Fruit fly (Drosophila melanogaster) whole organism, embryonic: ENCODE data around the gene sbr.

Experiments
- Atf-2 ChIP-seq: fragments of 200-800 bp; sonication (Bioruptor generic); optimal IDR thresholded peaks from 2 replicates; lab custom pipeline; 2016; ENCODE audit warnings: missing biosample characterization, missing genetic modification characterization
- CG10147 ChIP-seq: fragments of 200-800 bp; sonication (Bioruptor generic); optimal IDR thresholded peaks from 2 replicates; lab custom pipeline; 2019; ENCODE audit warnings: missing biosample characterization, mild to moderate bottlenecking, missing genetic modification characterization, moderate library complexity
- CG11695 ChIP-seq: fragments of 200-800 bp; sonication (Bioruptor generic); IDR thresholded peaks from 3 replicates; pipeline ENCODE4 v1.3.6; 2022; ENCODE audit warnings: missing biosample characterization, missing genetic modification characterization
- CG12236 ChIP-seq: fragments of 200-800 bp; sonication (Bioruptor generic); optimal IDR thresholded peaks from 2 replicates; lab custom pipeline; 2016; ENCODE audit warnings: missing biosample characterization, missing genetic modification characterization
- CG12744 ChIP-seq: fragments of 200-800 bp; sonication (Bioruptor generic); optimal IDR thresholded peaks from 2 replicates; lab custom pipeline; 2016; ENCODE audit warnings: missing biosample characterization, missing genetic modification characterization
- CG13287 ChIP-seq: fragments of 200-800 bp; sonication (Bioruptor generic); IDR thresholded peaks from 2 replicates; pipeline ENCODE4 v1.3.6; 2022; ENCODE audit warnings: missing biosample characterization, missing genetic modification characterization; ENCODE audit not compliant: partially characterized antibody
- CG14014 ChIP-seq: fragments of 200-800 bp; sonication (Bioruptor generic); IDR thresholded peaks from 2 replicates; pipeline ENCODE4 v1.3.6; 2022; ENCODE audit warnings: missing biosample characterization, missing genetic modification characterization
- CG14441 ChIP-seq: fragments of 200-800 bp; sonication (Bioruptor generic); IDR thresholded peaks from 2 replicates; pipeline ENCODE4 v1.3.6; 2022; ENCODE audit warnings: missing biosample characterization, missing genetic modification characterization
- CG14860 ChIP-seq: fragments of 200-800 bp; sonication (Bioruptor generic); IDR thresholded peaks from 3 replicates; pipeline ENCODE4 v1.3.6; 2022; ENCODE audit warnings: missing biosample characterization, missing genetic modification characterization; ENCODE audit not compliant: partially characterized antibody
- CG15479 ChIP-seq: fragments of 200-800 bp; sonication (Bioruptor generic); optimal IDR thresholded peaks from 3 replicates; lab custom pipeline; 2019; ENCODE audit warnings: missing biosample characterization, mild to moderate bottlenecking, missing genetic modification characterization, moderate library complexity
- CG15601 ChIP-seq: fragments of 200-800 bp; sonication (Bioruptor generic); optimal IDR thresholded peaks from 3 replicates; lab custom pipeline; 2019; ENCODE audit warnings: missing biosample characterization, mild to moderate bottlenecking, missing genetic modification characterization, moderate library complexity
- CG18011 ChIP-seq: fragments of 200-800 bp; sonication (Bioruptor generic); optimal IDR thresholded peaks from 2 replicates; lab custom pipeline; 2017; ENCODE audit warnings: missing biosample characterization, missing genetic modification characterization, mild to moderate bottlenecking, moderate library complexity, missing genotype
- CG18599 ChIP-seq: fragments of 200-800 bp; sonication (Bioruptor generic); optimal IDR thresholded peaks from 3 replicates; lab custom pipeline; 2017; ENCODE audit warnings: missing biosample characterization, missing genetic modification characterization, mild to moderate bottlenecking, moderate library complexity, missing genetic modification reagents
- CG2678 ChIP-seq: fragments of 200-800 bp; sonication (Bioruptor generic); optimal IDR thresholded peaks from 3 replicates; lab custom pipeline; 2019; ENCODE audit warnings: missing biosample characterization, mild to moderate bottlenecking, missing genetic modification characterization, moderate library complexity
- CG32767 ChIP-seq: fragments of 200-800 bp; sonication (Bioruptor generic); IDR thresholded peaks from 2 replicates; pipeline ENCODE4 v1.3.6; 2022; ENCODE audit warnings: missing biosample characterization, missing genetic modification characterization
- CG3847 ChIP-seq: fragments of 200-800 bp; sonication (Bioruptor generic); IDR thresholded peaks from 2 replicates; pipeline ENCODE4 v1.3.6; 2022; ENCODE audit warnings: missing biosample characterization, missing genetic modification characterization
- CG4282 ChIP-seq: fragments of 200-800 bp; sonication (Bioruptor generic); optimal IDR thresholded peaks from 2 replicates; lab custom pipeline; 2016; ENCODE audit warnings: missing biosample characterization, missing genetic modification characterization
- CG4360 ChIP-seq: fragments of 200-800 bp; sonication (Bioruptor generic); IDR thresholded peaks from 2 replicates; pipeline ENCODE4 v1.3.6; 2022; ENCODE audit warnings: missing biosample characterization, missing genetic modification characterization
- CG8281 ChIP-seq: fragments of 200-800 bp; sonication (Bioruptor generic); optimal IDR thresholded peaks from 2 replicates; lab custom pipeline; 2018; ENCODE audit warnings: missing biosample characterization, mild to moderate bottlenecking, missing genetic modification characterization, moderate library complexity
- CG8478 ChIP-seq: fragments of >200 bp; optimal IDR thresholded peaks from 2 replicates; lab custom pipeline; 2018
- CG9876 ChIP-seq: fragments of 200-800 bp; sonication (Bioruptor generic); optimal IDR thresholded peaks from 2 replicates; lab custom pipeline; 2016; ENCODE audit warnings: missing biosample characterization, missing genetic modification characterization
- CG9932 ChIP-seq: fragments of 200-800 bp; sonication (Bioruptor generic); IDR thresholded peaks from 2 replicates; pipeline ENCODE4 v1.3.6; 2022; ENCODE audit warnings: missing biosample characterization, missing genetic modification characterization
- CoRest ChIP-seq: fragments of 200-800 bp; sonication (Bioruptor generic); optimal IDR thresholded peaks from 3 replicates; lab custom pipeline; 2018; ENCODE audit warnings: missing biosample characterization, mild to moderate bottlenecking, missing genetic modification characterization, moderate library complexity
- E2f1 ChIP-seq: fragments of 200-800 bp; sonication (Bioruptor generic); IDR thresholded peaks from 2 replicates; pipeline ENCODE4 v1.3.6; 2022; ENCODE audit warnings: missing biosample characterization, missing genetic modification characterization
- Ets97D ChIP-seq: fragments of 200-800 bp; sonication (Bioruptor generic); optimal IDR thresholded peaks from 3 replicates; lab custom pipeline; 2016; ENCODE audit warnings: missing biosample characterization, missing genetic modification characterization
- Jarid2 ChIP-seq: fragments of 200-800 bp; sonication (Bioruptor generic); optimal IDR thresholded peaks from 3 replicates; lab custom pipeline; 2017; ENCODE audit warnings: mild to moderate bottlenecking, missing biosample characterization, missing genetic modification reagents, missing genetic modification characterization
- Max ChIP-seq: fragments of 200-800 bp; sonication (Bioruptor generic); optimal IDR thresholded peaks from 2 replicates; lab custom pipeline; 2016; ENCODE audit warnings: missing biosample characterization, mild to moderate bottlenecking, missing genetic modification characterization
- Neu2 ChIP-seq: fragments of 200-800 bp; sonication (Bioruptor generic); optimal IDR thresholded peaks from 3 replicates; lab custom pipeline; 2016; ENCODE audit warnings: missing biosample characterization, missing genetic modification characterization, borderline replicate concordance
- Pdp1 ChIP-seq, 2 experiments: fragments of 200-800 bp; sonication (Bioruptor generic); optimal IDR thresholded peaks; 3 replicates each; lab custom pipeline; 2016; ENCODE audit warnings: missing biosample characterization in 2 of 2, missing genetic modification characterization in 2 of 2, mild to moderate bottlenecking in 1 of 2, moderate library complexity in 1 of 2
- Tbp ChIP-seq: fragments of >200 bp; optimal IDR thresholded peaks from 2 replicates; lab custom pipeline; 2018; ENCODE audit warnings: missing biosample characterization, missing genetic modification characterization
- Trl ChIP-seq, 3 experiments: fragments of >200 bp in 2 of 3; fragments of 200-800 bp in 1 of 3; sonication (Bioruptor generic) in 1 of 3; optimal IDR thresholded peaks; 2 replicates in 1 of 3; 3 replicates in 2 of 3; lab custom pipeline; 2016 to 2017; ENCODE audit warnings: missing biosample characterization in 1 of 3, missing genetic modification characterization in 1 of 3
- YL-1 ChIP-seq: fragments of 200-800 bp; sonication (Bioruptor generic); optimal IDR thresholded peaks from 3 replicates; lab custom pipeline; 2017; ENCODE audit warnings: missing biosample characterization, mild to moderate bottlenecking, missing genetic modification characterization
- ap ChIP-seq: fragments of 200-800 bp; sonication (Bioruptor generic); IDR thresholded peaks from 2 replicates; pipeline ENCODE4 v1.3.6; 2022; ENCODE audit warnings: missing biosample characterization, missing genetic modification characterization
- bigmax ChIP-seq: fragments of 200-800 bp; sonication (Bioruptor generic); optimal IDR thresholded peaks from 2 replicates; lab custom pipeline; 2018; ENCODE audit warnings: missing biosample characterization, mild to moderate bottlenecking, missing genetic modification characterization
- chinmo ChIP-seq: fragments of 200-800 bp; sonication (Bioruptor generic); IDR thresholded peaks from 4 replicates; pipeline ENCODE4 v1.3.6; 2022; ENCODE audit warnings: missing biosample characterization, missing genetic modification characterization; ENCODE audit not compliant: partially characterized antibody
- corto ChIP-seq: fragments of 200-800 bp; sonication (Bioruptor generic); optimal IDR thresholded peaks from 2 replicates; lab custom pipeline; 2016; ENCODE audit warnings: missing biosample characterization, mild to moderate bottlenecking, missing genetic modification characterization, moderate library complexity
- dmrt11E ChIP-seq: fragments of 200-800 bp; sonication (Bioruptor generic); optimal IDR thresholded peaks from 3 replicates; lab custom pipeline; 2018; ENCODE audit warnings: missing biosample characterization, mild to moderate bottlenecking, missing genetic modification characterization, moderate library complexity
- gce ChIP-seq: fragments of 200-800 bp; sonication (Bioruptor generic); IDR thresholded peaks from 3 replicates; pipeline ENCODE4 v1.3.6; 2022; ENCODE audit warnings: missing biosample characterization, missing genetic modification characterization
- kah ChIP-seq: fragments of 200-800 bp; sonication (Bioruptor generic); optimal IDR thresholded peaks from 2 replicates; lab custom pipeline; 2018; ENCODE audit warnings: missing biosample characterization, mild to moderate bottlenecking, missing genetic modification characterization
- nau ChIP-seq: fragments of 200-800 bp; sonication (Bioruptor generic); optimal IDR thresholded peaks from 3 replicates; lab custom pipeline; 2017; ENCODE audit warnings: missing biosample characterization, mild to moderate bottlenecking, missing genetic modification characterization, missing genetic modification reagents
- nerfin-2 ChIP-seq: fragments of 200-800 bp; sonication (Bioruptor generic); IDR thresholded peaks from 2 replicates; pipeline ENCODE4 v1.3.6; 2022; ENCODE audit warnings: missing biosample characterization, missing genetic modification characterization; ENCODE audit not compliant: partially characterized antibody
- nmo ChIP-seq: fragments of 200-800 bp; sonication (Bioruptor generic); optimal IDR thresholded peaks from 2 replicates; lab custom pipeline; 2018; ENCODE audit warnings: missing biosample characterization, mild to moderate bottlenecking, missing genetic modification characterization, moderate library complexity
- phol ChIP-seq: fragments of 200-800 bp; sonication (Bioruptor generic); optimal IDR thresholded peaks from 3 replicates; lab custom pipeline; 2018; ENCODE audit warnings: missing biosample characterization, mild to moderate bottlenecking, missing genetic modification characterization, moderate library complexity
- row ChIP-seq: fragments of 200-800 bp; sonication (Bioruptor generic); IDR thresholded peaks from 3 replicates; pipeline ENCODE4 v1.3.6; 2022; ENCODE audit warnings: missing biosample characterization, missing genetic modification characterization
- sens ChIP-seq: fragments of 200-800 bp; sonication (Bioruptor generic); peaks from one replicate; lab custom pipeline; 2016; ENCODE audit warnings: missing biosample characterization, missing genetic modification characterization
- sens-2 ChIP-seq: fragments of 200-800 bp; sonication (Bioruptor generic); IDR thresholded peaks from 2 replicates; pipeline ENCODE4 v1.3.6; 2022; ENCODE audit warnings: missing biosample characterization, missing genetic modification characterization
- stc ChIP-seq: fragments of 200-800 bp; sonication (Bioruptor generic); IDR thresholded peaks from 2 replicates; pipeline ENCODE4 v1.3.6; 2022; ENCODE audit warnings: missing biosample characterization, missing genetic modification characterization
- toy ChIP-seq: fragments of 200-800 bp; sonication (Bioruptor generic); IDR thresholded peaks from 2 replicates; pipeline ENCODE4 v1.3.6; 2022; ENCODE audit warnings: missing biosample characterization, missing genetic modification characterization
- ttk ChIP-seq: fragments of 200-800 bp; sonication (Bioruptor generic); IDR thresholded peaks from 2 replicates; pipeline ENCODE4 v2.1.2; 2022; ENCODE audit warnings: missing biosample characterization, missing genetic modification characterization

sbr gene

dm6 chrX:10806718-10807412 lies 40.0 kb downstream of the sbr start:
- TF ChIP-seq CG13287 (GFP tag; lab: Robert Waterston, UW) (0 out of 2 replicates have a peak, but pooled peaks have one; percentile 10), CG14860 (GFP tag; lab: Robert Waterston, UW) (no peak), Max (no peak), Atf-2 (GFP tag; lab: Kevin White, UChicago) (no peak), gce (GFP tag; lab: Robert Waterston, UW) (no peak), Ets97D (GFP tag; lab: Kevin White, UChicago) (no peak), CG14441 (GFP tag; lab: Robert Waterston, UW) (no peak), CG2678 (tag; lab: Kevin White, UChicago) (peak; percentile 3), nerfin-2 (GFP tag; lab: Robert Waterston, UW) (no peak), corto (GFP tag; lab: Kevin White, UChicago) (no peak), CG12236 (GFP tag; lab: Kevin White, UChicago) (no peak), CG11695 (no peak), dmrt11E (tag; lab: Kevin White, UChicago) (no peak), bigmax (no peak), CG10147 (GFP tag; lab: Kevin White, UChicago) (no peak), CG18599 (GFP tag; lab: Kevin White, UChicago) (peak; percentile 33), Tbp (GFP tag; lab: Kevin White, UChicago) (no peak), stc (GFP tag; lab: Robert Waterston, UW) (peak; percentile 9; the same call in 1 of the 2 replicates), CG4360 (GFP tag; lab: Robert Waterston, UW) (0 out of 2 replicates have a peak, but pooled peaks have one; percentile 53), sens-2 (no peak), E2f1 (GFP tag; lab: Robert Waterston, UW) (no peak), Neu2 (GFP tag; lab: Kevin White, UChicago) (no peak), nau (GFP tag; lab: Kevin White, UChicago) (no peak), CG9932 (GFP tag; lab: Robert Waterston, UW) (no peak), Trl (optimal IDR thresholded peaks at IDR 0.05; lab: Kevin White, UChicago) (peak; percentile 38 to 60), Trl (GFP tag; optimal IDR thresholded peaks at IDR 0.05; lab: Kevin White, UChicago) (no peak), CG9876 (GFP tag; lab: Kevin White, UChicago) (no peak), toy (GFP tag; lab: Robert Waterston, UW) (no peak), CG8281 (tag; lab: Kevin White, UChicago) (no peak), CG15601 (tag; lab: Kevin White, UChicago) (no peak), CG18011 (GFP tag; lab: Kevin White, UChicago) (no peak), ttk (GFP tag; lab: Robert Waterston, UW) (no peak), kah (no peak), Pdp1 (GFP tag; optimal IDR thresholded peaks at IDR 0.05; lab: Kevin White, UChicago) (no peak), row (peak; percentile 42; the same call in 1 of the 3 replicates), sens (peak; percentile 51), CoRest (tag; lab: Kevin White, UChicago) (peak; percentile 10), CG4282 (GFP tag; lab: Kevin White, UChicago) (no peak), Jarid2 (no peak), CG12744 (GFP tag; lab: Kevin White, UChicago) (no peak), phol (tag; lab: Kevin White, UChicago) (peak; percentile 6), YL-1 (GFP tag; lab: Kevin White, UChicago) (no peak), ap (GFP tag; lab: Robert Waterston, UW) (no peak), CG32767 (GFP tag; lab: Robert Waterston, UW) (no peak), chinmo (GFP tag; lab: Robert Waterston, UW) (peak; percentile 74; the same call in 2 of the 4 replicates), nmo (GFP tag; lab: Kevin White, UChicago) (no peak), CG14014 (GFP tag; lab: Robert Waterston, UW) (no peak), CG3847 (GFP tag; lab: Robert Waterston, UW) (no peak), CG8478 (lab: Kevin White, UChicago) (no peak), CG15479 (GFP tag; lab: Kevin White, UChicago) (peak; percentile 19)
